Worm (Caenorhabditis elegans) whole organism, young adult: ENCODE results near the gene Y54G2A.16.

Experiments
- F10E7.11 ChIP-seq: sonication (generic microtip); optimal IDR thresholded peaks from 2 replicates; lab custom pipeline; 2017; ENCODE audit warnings: mild to moderate bottlenecking, missing genetic modification characterization, moderate library complexity, missing compliant biosample characterization
- Y53G8AR.9 ChIP-seq: fragments of 200-800 bp; sonication (Bioruptor generic); conservative IDR thresholded peaks from 2 replicates; pipeline ENCODE4 v1.3.6; 2022; ENCODE audit warnings: missing genetic modification reagents, missing genetic modification characterization, missing compliant biosample characterization
- dpff-1 ChIP-seq: sonication (generic microtip); optimal IDR thresholded peaks from 2 replicates; lab custom pipeline; 2017; ENCODE audit warnings: mild to moderate bottlenecking, missing genetic modification characterization, missing compliant biosample characterization
- lin-26 ChIP-seq: fragments of 200-800 bp; sonication (Bioruptor generic); IDR thresholded peaks from 2 replicates; pipeline ENCODE4 v1.3.6; 2022; ENCODE audit warnings: missing genetic modification reagents, missing genetic modification characterization, missing compliant biosample characterization
- madf-8 ChIP-seq: fragments of 200-800 bp; sonication (Bioruptor generic); conservative IDR thresholded peaks from 2 replicates; pipeline ENCODE4 v1.3.6; 2022; ENCODE audit warnings: missing genetic modification reagents, missing genetic modification characterization, missing compliant biosample characterization
- pha-4 ChIP-seq: fragments of 150-350 bp; sonication (generic microtip); optimal IDR thresholded peaks from 2 replicates; lab custom pipeline; 2014; ENCODE audit warnings: missing biosample characterization, missing genetic modification reagents, missing genetic modification characterization
- unc-62 ChIP-seq: fragments of 150-350 bp; optimal IDR thresholded peaks from 2 replicates; lab custom pipeline; 2014; ENCODE audit warnings: missing biosample characterization, missing genetic modification reagents, missing genetic modification characterization
- xnd-1 ChIP-seq: sonication (generic microtip); optimal IDR thresholded peaks from 2 replicates; lab custom pipeline; 2016; ENCODE audit warnings: missing genotype, missing genetic modification reagents, missing genetic modification characterization, missing compliant biosample characterization

DNA sequence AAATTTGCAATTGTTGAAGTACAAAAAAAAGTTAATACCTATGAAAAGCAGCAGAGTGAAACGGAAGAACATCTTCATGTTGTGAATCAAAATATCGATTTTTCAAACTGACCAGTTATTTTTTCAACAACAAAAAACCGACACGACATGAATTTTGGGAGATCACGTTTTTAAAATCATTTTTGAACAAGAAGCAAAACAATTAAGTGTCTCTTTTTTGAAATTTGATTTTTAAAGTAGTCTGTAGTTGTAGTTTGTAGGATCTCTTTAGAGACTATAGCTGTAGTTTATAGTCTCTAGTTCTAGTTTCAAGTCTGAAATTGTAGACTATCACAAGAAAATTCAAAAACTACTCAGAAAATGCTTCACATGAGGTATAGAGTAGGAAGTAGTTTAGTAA, 20.8 kb downstream of the Y54G2A.16 start, which contains the start of gene Y54G2A.15:
- TF ChIP-seq F10E7.11 (tag; lab: Kevin White, UChicago) (no peak), Y53G8AR.9 (no peak), lin-26 (GFP tag; lab: Robert Waterston, UW) (no peak), dpff-1 (tag; lab: Kevin White, UChicago) (no peak), xnd-1 (no peak), unc-62 (GFP tag; lab: Kevin White, UChicago) (no peak), pha-4 (no peak), madf-8 (no peak)
